Worm (Caenorhabditis elegans) whole organism, L2 larva: ENCODE measurements around the gene nhr-126.
A peak's percentile ranks its signal among the peaks of the same experiment; 100 is the strongest.

Source experiments
- C34F6.9 ChIP-seq: fragments of 150-350 bp; optimal IDR thresholded peaks from 2 replicates; lab custom pipeline; 2014; ENCODE audit warnings: missing biosample characterization, missing genetic modification characterization
- egl-27 ChIP-seq: sonication (generic microtip); optimal IDR thresholded peaks from 3 replicates; lab custom pipeline; 2017; ENCODE audit warnings: missing biosample characterization, missing genetic modification reagents, missing genetic modification characterization
- elt-1 ChIP-seq: fragments of 150-350 bp; optimal IDR thresholded peaks from 2 replicates; lab custom pipeline; 2014; ENCODE audit warnings: missing biosample characterization, missing genetic modification characterization
- lin-39 ChIP-seq: fragments of 150-350 bp; optimal IDR thresholded peaks from 2 replicates; lab custom pipeline; 2014; ENCODE audit warnings: missing biosample characterization, missing genetic modification reagents, missing genetic modification characterization
- mdl-1 ChIP-seq, 2 experiments: fragments of 150-350 bp in 1 of 2; sonication (generic microtip) in 1 of 2; optimal IDR thresholded peaks; 2 replicates each; lab custom pipeline; 2017; ENCODE audit warnings: missing biosample characterization in 2 of 2, missing genetic modification characterization in 2 of 2
- nhr-10 ChIP-seq: sonication (generic microtip); optimal IDR thresholded peaks from 2 replicates; lab custom pipeline; 2017; ENCODE audit warnings: missing biosample characterization, missing genetic modification characterization
- nhr-11 ChIP-seq: fragments of 150-350 bp; optimal IDR thresholded peaks from 2 replicates; lab custom pipeline; 2014; ENCODE audit warnings: missing biosample characterization, missing genetic modification characterization
- nhr-129 ChIP-seq: fragments of 150-350 bp; optimal IDR thresholded peaks from 2 replicates; lab custom pipeline; 2014; ENCODE audit warnings: missing biosample characterization, missing genetic modification characterization
- peb-1 ChIP-seq: fragments of 150-350 bp; optimal IDR thresholded peaks from 2 replicates; lab custom pipeline; 2014; ENCODE audit warnings: missing biosample characterization, missing genetic modification characterization
- skn-1 ChIP-seq: sonication (generic microtip); optimal IDR thresholded peaks from 2 replicates; lab custom pipeline; 2017; ENCODE audit warnings: missing biosample characterization, missing genetic modification characterization
- sma-3 ChIP-seq: sonication (generic microtip); optimal IDR thresholded peaks from 2 replicates; lab custom pipeline; 2016; ENCODE audit warnings: missing genetic modification reagents, missing genetic modification characterization, missing compliant biosample characterization
- unc-55 ChIP-seq: fragments of 150-350 bp; sonication (generic microtip); optimal IDR thresholded peaks from 3 replicates; lab custom pipeline; 2014; ENCODE audit warnings: missing biosample characterization, missing genetic modification reagents, missing genetic modification characterization

The nhr-126 gene

DNA sequence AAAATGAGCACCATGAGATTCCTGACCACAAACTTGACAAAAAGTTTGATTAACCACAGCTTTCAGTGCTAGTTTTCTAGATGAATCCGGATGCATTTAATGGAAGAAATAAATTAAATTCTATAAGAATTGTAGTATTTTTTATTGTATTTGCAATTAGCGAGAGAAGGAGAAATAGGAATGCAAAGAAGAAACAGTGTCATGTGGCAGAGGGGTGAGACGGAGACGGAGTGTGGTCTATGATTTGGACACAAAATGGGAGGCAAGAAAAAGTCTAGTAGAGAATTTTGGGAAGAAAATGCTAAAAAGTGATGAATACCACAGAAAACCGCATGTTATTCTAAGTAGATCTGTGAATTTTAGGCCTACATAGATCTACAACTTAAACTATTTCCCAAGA lies 49.2 kb downstream of the nhr-126 start, which contains the start of gene nhr-59:
Gene nhr-59, minus strand, starts transcription at position 214 of the 400 bp plus-strand sequence.
- TF ChIP-seq skn-1 (tag; lab: Kevin White, UChicago) = no peak
- peak; percentile 13 for TF ChIP-seq nhr-129 (tag; lab: Kevin White, UChicago)
- TF ChIP-seq egl-27 = no peak
- TF ChIP-seq mdl-1 (tag; optimal IDR thresholded peaks at IDR 0.05; lab: Kevin White, UChicago) = no peak
- no peak for TF ChIP-seq nhr-10 (tag; lab: Kevin White, UChicago)
- TF ChIP-seq nhr-11 (tag; lab: Kevin White, UChicago) = no peak
- TF ChIP-seq lin-39 = no peak

DNA sequence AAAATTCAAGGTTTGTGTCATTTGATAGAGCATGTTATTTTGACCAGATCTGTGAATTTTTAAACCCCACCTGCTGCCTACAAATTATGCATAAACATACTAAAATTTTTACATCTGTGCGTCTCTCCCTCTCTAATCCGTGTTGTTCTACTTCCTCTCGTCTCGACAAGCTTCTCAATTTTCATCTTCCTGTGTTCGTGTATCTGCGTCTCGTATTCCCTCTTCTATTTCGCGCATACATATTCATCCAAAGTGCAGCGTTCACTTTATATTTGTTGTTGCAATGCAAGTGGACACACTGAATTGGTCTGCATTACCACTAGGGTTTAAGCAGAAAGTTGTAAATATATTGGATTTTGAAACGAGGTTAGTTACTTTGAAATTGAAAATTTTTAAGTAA lies 49.7 kb downstream of the nhr-126 start, which contains the start of gene fbxa-137:
Gene fbxa-137, plus strand, starts transcription at position 274 of the 400 bp plus-strand sequence.
- TF ChIP-seq peb-1 (no peak), sma-3 (GFP tag; lab: Kevin White, UChicago) (no peak), elt-1 (no peak), C34F6.9 (tag; lab: Kevin White, UChicago) (peak; percentile 21), unc-55 (GFP tag; lab: Kevin White, UChicago) (peak; percentile 62)
